Worm (Caenorhabditis elegans) whole organism, late embryonic: ENCODE measurements around the gene egli-1.

Experiments
- ceh-31 ChIP-seq: sonication (generic microtip); optimal IDR thresholded peaks from 2 replicates; lab custom pipeline; 2016; ENCODE audit warnings: missing genetic modification characterization, missing compliant biosample characterization
- ets-4 ChIP-seq: sonication (generic microtip); optimal IDR thresholded peaks from 2 replicates; lab custom pipeline; 2016; ENCODE audit warnings: missing genetic modification characterization, missing compliant biosample characterization
- nhr-11 ChIP-seq: fragments of 150-350 bp; optimal IDR thresholded peaks from 2 replicates; lab custom pipeline; 2014; ENCODE audit warnings: missing biosample characterization, missing genetic modification characterization
- pax-1 ChIP-seq: fragments of 150-350 bp; optimal IDR thresholded peaks from 2 replicates; lab custom pipeline; 2014; ENCODE audit warnings: missing biosample characterization, missing genetic modification characterization
- pqm-1 ChIP-seq: sonication (generic microtip); optimal IDR thresholded peaks from 2 replicates; lab custom pipeline; 2016; ENCODE audit warnings: missing genetic modification characterization, missing compliant biosample characterization
- rnt-1 ChIP-seq: sonication (generic microtip); optimal IDR thresholded peaks from 2 replicates; lab custom pipeline; 2016; ENCODE audit warnings: missing genetic modification characterization, missing compliant biosample characterization
- sox-2 ChIP-seq: fragments of 200-800 bp; sonication (Bioruptor generic); IDR thresholded peaks from 2 replicates; pipeline ENCODE4 v1.3.6; 2022; ENCODE audit warnings: missing genetic modification reagents, missing genetic modification characterization, missing compliant biosample characterization
- sox-4 ChIP-seq: sonication (generic microtip); optimal IDR thresholded peaks from 2 replicates; lab custom pipeline; 2017; ENCODE audit warnings: mild to moderate bottlenecking, missing genetic modification characterization, inconsistent platforms, missing compliant biosample characterization
- ztf-16 ChIP-seq: sonication (generic microtip); optimal IDR thresholded peaks from 2 replicates; lab custom pipeline; 2017; ENCODE audit warnings: missing genetic modification characterization, missing compliant biosample characterization

DNA sequence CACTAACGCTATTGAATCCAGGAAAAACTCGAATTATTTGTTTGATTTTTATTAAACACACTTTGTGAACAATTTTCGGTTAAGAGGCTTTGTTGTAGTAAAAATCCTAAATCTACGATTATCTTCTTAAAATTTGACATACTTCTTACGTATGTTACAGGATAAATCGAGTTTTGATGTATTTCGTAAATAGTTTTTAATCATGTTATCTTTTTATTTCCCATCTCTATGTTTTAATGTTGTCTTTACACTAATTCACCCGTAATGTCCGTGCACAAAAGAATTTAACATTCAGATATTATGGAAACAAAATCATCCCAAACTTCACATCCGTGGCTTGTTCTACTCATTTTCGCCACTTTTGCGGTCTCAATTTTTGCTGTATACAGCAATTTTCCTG, at the start of gene egli-1:
- no peak for TF ChIP-seq sox-4 (tag; lab: Kevin White, UChicago)
- no peak for TF ChIP-seq ztf-16 (tag; lab: Kevin White, UChicago)
- TF ChIP-seq sox-2 = no peak
- no peak for TF ChIP-seq pqm-1 (tag; lab: Kevin White, UChicago)
- TF ChIP-seq ets-4 = no peak
- no peak for TF ChIP-seq rnt-1 (tag; lab: Kevin White, UChicago)
- no peak for TF ChIP-seq nhr-11 (tag; lab: Kevin White, UChicago)
- no peak for TF ChIP-seq pax-1 (tag; lab: Kevin White, UChicago)
- TF ChIP-seq ceh-31 (tag; lab: Kevin White, UChicago) = no peak
